Fruit fly (Drosophila melanogaster) whole organism, adult: ENCODE measurements around the gene polo.

Source experiments
- CG11617 ChIP-seq: fragments of 200-800 bp; sonication (Bioruptor generic); optimal IDR thresholded peaks from 2 replicates; lab custom pipeline; 2017; ENCODE audit warnings: mild to moderate bottlenecking, missing biosample characterization, missing genetic modification reagents, missing genetic modification characterization
- CG12768 ChIP-seq: fragments of 200-800 bp; sonication (Bioruptor generic); optimal IDR thresholded peaks from 2 replicates; lab custom pipeline; 2017; ENCODE audit warnings: missing biosample characterization, missing genetic modification characterization, mild to moderate bottlenecking, moderate library complexity, missing genetic modification reagents
- CG14711 ChIP-seq: fragments of 200-800 bp; sonication (Bioruptor generic); optimal IDR thresholded peaks from 2 replicates; lab custom pipeline; 2018; ENCODE audit warnings: missing biosample characterization, mild to moderate bottlenecking, missing genetic modification characterization, moderate library complexity
- CG1620 ChIP-seq: fragments of 200-800 bp; sonication (Bioruptor generic); optimal IDR thresholded peaks from 2 replicates; lab custom pipeline; 2016; ENCODE audit warnings: missing biosample characterization, missing genetic modification characterization
- CG33017 ChIP-seq: fragments of 200-800 bp; sonication (Bioruptor generic); optimal IDR thresholded peaks from 2 replicates; lab custom pipeline; 2018; ENCODE audit warnings: missing biosample characterization, mild to moderate bottlenecking, missing genetic modification characterization, moderate library complexity
- CG5204 ChIP-seq: fragments of 200-800 bp; sonication (Bioruptor generic); optimal IDR thresholded peaks from 2 replicates; lab custom pipeline; 2016; ENCODE audit warnings: missing biosample characterization, missing genetic modification characterization
- CG7045 ChIP-seq: fragments of 200-800 bp; sonication (Bioruptor generic); optimal IDR thresholded peaks from 2 replicates; lab custom pipeline; 2017; ENCODE audit warnings: missing biosample characterization, mild to moderate bottlenecking, missing genetic modification characterization
- CG7101 ChIP-seq: fragments of 200-800 bp; sonication (Bioruptor generic); optimal IDR thresholded peaks from 2 replicates; lab custom pipeline; 2018; ENCODE audit warnings: missing biosample characterization, mild to moderate bottlenecking, missing genetic modification characterization, moderate library complexity
- Clk ChIP-seq: fragments of 200-800 bp; sonication (Bioruptor generic); optimal IDR thresholded peaks from 2 replicates; lab custom pipeline; 2017; ENCODE audit warnings: missing biosample characterization, missing genetic modification characterization
- Crg-1 ChIP-seq: fragments of 200-800 bp; sonication (Bioruptor generic); optimal IDR thresholded peaks from 2 replicates; lab custom pipeline; 2016; ENCODE audit warnings: missing biosample characterization, missing genetic modification characterization
- Hr96 ChIP-seq: fragments of 200-800 bp; sonication (Bioruptor generic); optimal IDR thresholded peaks from 2 replicates; lab custom pipeline; 2016; ENCODE audit warnings: missing biosample characterization, missing genetic modification characterization
- Mnt ChIP-seq: fragments of 200-800 bp; sonication (Bioruptor generic); optimal IDR thresholded peaks from 2 replicates; lab custom pipeline; 2016; ENCODE audit warnings: missing biosample characterization, mild to moderate bottlenecking, missing genetic modification characterization
- bab1 ChIP-seq: fragments of 200-800 bp; sonication (Bioruptor generic); optimal IDR thresholded peaks from 3 replicates; lab custom pipeline; 2019; ENCODE audit warnings: missing biosample characterization, mild to moderate bottlenecking, missing genetic modification characterization, moderate library complexity
- cic ChIP-seq: fragments of 200-800 bp; sonication (Bioruptor generic); optimal IDR thresholded peaks from 2 replicates; lab custom pipeline; 2017; ENCODE audit warnings: missing biosample characterization, mild to moderate bottlenecking, missing genetic modification characterization, moderate library complexity
- cnc ChIP-seq, 2 experiments: fragments of >200 bp; optimal IDR thresholded peaks; 2 replicates each; lab custom pipeline; 2017
- kay ChIP-seq: fragments of 200-800 bp; sonication (Bioruptor generic); peaks from one replicate; lab custom pipeline; 2016; ENCODE audit warnings: missing biosample characterization, missing genetic modification characterization, borderline replicate concordance
- ovo ChIP-seq: fragments of 200-800 bp; sonication (Bioruptor generic); optimal IDR thresholded peaks from 2 replicates; lab custom pipeline; 2016; ENCODE audit warnings: missing biosample characterization, missing genetic modification characterization
- pad ChIP-seq: fragments of 200-800 bp; sonication (Bioruptor generic); optimal IDR thresholded peaks from 3 replicates; lab custom pipeline; 2017; ENCODE audit warnings: missing biosample characterization, missing genetic modification characterization, mild to moderate bottlenecking, moderate library complexity, missing genetic modification reagents
- tj ChIP-seq: fragments of 200-800 bp; sonication (Bioruptor generic); optimal IDR thresholded peaks from 3 replicates; lab custom pipeline; 2017; ENCODE audit warnings: missing biosample characterization, mild to moderate bottlenecking, missing genetic modification characterization, moderate library complexity
- toe ChIP-seq: fragments of 200-800 bp; sonication (Bioruptor generic); optimal IDR thresholded peaks from 2 replicates; lab custom pipeline; 2016; ENCODE audit warnings: missing biosample characterization, missing genetic modification characterization

Gene polo

dm6 chr3L:20353726-20354332 lies 44.4 kb downstream of the polo start:
- TF ChIP-seq CG14711 (peak; percentile 12), Crg-1 (GFP tag; lab: Kevin White, UChicago) (no peak), pad (peak; percentile 19), CG1620 (no peak), tj (GFP tag; lab: Kevin White, UChicago) (peak; percentile 10), bab1 (GFP tag; lab: Kevin White, UChicago) (no peak), toe (GFP tag; lab: Kevin White, UChicago) (no peak), kay (peak; percentile 83), Clk (GFP tag; lab: Kevin White, UChicago) (no peak), CG33017 (tag; lab: Kevin White, UChicago) (peak; percentile 68), CG11617 (peak; percentile 43), CG7045 (peak; percentile 54), cnc (optimal IDR thresholded peaks at IDR 0.05; lab: Kevin White, UChicago) (no peak), Mnt (GFP tag; lab: Kevin White, UChicago) (peak; percentile 30), CG12768 (GFP tag; lab: Kevin White, UChicago) (peak; percentile 9), CG7101 (peak; percentile 79), cic (GFP tag; lab: Kevin White, UChicago) (peak; percentile 81), Hr96 (GFP tag; lab: Kevin White, UChicago) (no peak), ovo (GFP tag; lab: Kevin White, UChicago) (no peak), CG5204 (no peak)

dm6 chr3L:20354363-20354762 lies 44.9 kb downstream of the polo start:
- TF ChIP-seq pad (no peak), cnc (optimal IDR thresholded peaks at IDR 0.05; lab: Kevin White, UChicago) (no peak), CG11617 (no peak), ovo (GFP tag; lab: Kevin White, UChicago) (no peak), Crg-1 (GFP tag; lab: Kevin White, UChicago) (no peak), Hr96 (GFP tag; lab: Kevin White, UChicago) (no peak), Mnt (GFP tag; lab: Kevin White, UChicago) (no peak), CG14711 (no peak), CG1620 (no peak), cic (GFP tag; lab: Kevin White, UChicago) (no peak), kay (no peak), CG7045 (no peak), CG7101 (no peak), bab1 (GFP tag; lab: Kevin White, UChicago) (no peak), toe (GFP tag; lab: Kevin White, UChicago) (no peak)

dm6 chr3L:20354872-20355271 lies 45.4 kb downstream of the polo start:
- no peak for TF ChIP-seq CG14711
- TF ChIP-seq cic (GFP tag; lab: Kevin White, UChicago), result no peak
- TF ChIP-seq ovo (GFP tag; lab: Kevin White, UChicago), result no peak
- TF ChIP-seq Clk (GFP tag; lab: Kevin White, UChicago), result no peak
- no peak for TF ChIP-seq CG11617
- no peak for TF ChIP-seq cnc (optimal IDR thresholded peaks at IDR 0.05; lab: Kevin White, UChicago)
- no peak for TF ChIP-seq CG1620
- TF ChIP-seq CG33017 (tag; lab: Kevin White, UChicago), result no peak
- no peak for TF ChIP-seq toe (GFP tag; lab: Kevin White, UChicago)
- no peak for TF ChIP-seq CG5204
- no peak for TF ChIP-seq pad
- no peak for TF ChIP-seq CG12768 (GFP tag; lab: Kevin White, UChicago)
- no peak for TF ChIP-seq tj (GFP tag; lab: Kevin White, UChicago)
- TF ChIP-seq kay, result no peak
- no peak for TF ChIP-seq CG7045
- TF ChIP-seq Hr96 (GFP tag; lab: Kevin White, UChicago), result no peak

dm6 chr3L:20356613-20357012 lies 47.2 kb downstream of the polo start, which contains the start of gene kin17:
TSS of gene kin17 (plus strand) at chr3L:20356807.
- TF ChIP-seq bab1 (GFP tag; lab: Kevin White, UChicago) (peak; percentile 41), Hr96 (GFP tag; lab: Kevin White, UChicago) (no peak)

dm6 chr3L:20358212-20358611 lies 48.8 kb downstream of the polo start, which contains the start of gene CG5665:
TSS of gene CG5665 (plus strand) at chr3L:20358512.
- TF ChIP-seq CG5204, result no peak

- TF ChIP-seq Crg-1 (GFP tag; lab: Kevin White, UChicago) (no peak), Clk (GFP tag; lab: Kevin White, UChicago) (no peak), CG5204 (no peak), bab1 (GFP tag; lab: Kevin White, UChicago) (peak; percentile 30)
Measured at dm6 chr3L:20361389-20361788, 51.9 kb downstream of the polo start, which contains the start of gene Prim2. TSS of gene Prim2 (minus strand) at chr3L:20361585.
